Fruit fly (Drosophila melanogaster) whole organism, prepupa: ENCODE measurements around the gene MESR3.

Experiments used
- Blimp-1 ChIP-seq: fragments of 200-800 bp; sonication (Bioruptor generic); optimal IDR thresholded peaks from 3 replicates; lab custom pipeline; 2017; ENCODE audit warnings: missing biosample characterization, missing genetic modification characterization, mild to moderate bottlenecking, moderate library complexity, missing genetic modification reagents
- CG10631 ChIP-seq: fragments of 200-800 bp; sonication (Bioruptor generic); optimal IDR thresholded peaks from 2 replicates; lab custom pipeline; 2016; ENCODE audit warnings: missing biosample characterization, missing genetic modification characterization
- CG6792 ChIP-seq: fragments of 200-800 bp; sonication (Bioruptor generic); optimal IDR thresholded peaks from 3 replicates; lab custom pipeline; 2016; ENCODE audit warnings: missing biosample characterization, missing genetic modification characterization
- CG8319 ChIP-seq: fragments of 200-800 bp; sonication (Bioruptor generic); optimal IDR thresholded peaks from 3 replicates; lab custom pipeline; 2016; ENCODE audit warnings: missing biosample characterization, missing genetic modification characterization
- Eip75B ChIP-seq: fragments of 200-800 bp; sonication (Bioruptor generic); optimal IDR thresholded peaks from 3 replicates; lab custom pipeline; 2016; ENCODE audit warnings: missing biosample characterization, missing genetic modification characterization
- Met ChIP-seq: fragments of 200-800 bp; sonication (Bioruptor generic); optimal IDR thresholded peaks from 3 replicates; lab custom pipeline; 2016; ENCODE audit warnings: missing biosample characterization, missing genetic modification characterization
- OdsH ChIP-seq: fragments of 200-800 bp; sonication (Bioruptor generic); optimal IDR thresholded peaks from 3 replicates; lab custom pipeline; 2016; ENCODE audit warnings: missing biosample characterization, missing genetic modification characterization
- dac ChIP-seq: fragments of 200-800 bp; sonication (Bioruptor generic); optimal IDR thresholded peaks from 2 replicates; lab custom pipeline; 2017; ENCODE audit warnings: missing biosample characterization, mild to moderate bottlenecking, missing genetic modification characterization
- fd85E ChIP-seq: fragments of 200-800 bp; sonication (Bioruptor generic); optimal IDR thresholded peaks from 3 replicates; lab custom pipeline; 2016; ENCODE audit warnings: missing biosample characterization, missing genetic modification characterization
- vri ChIP-seq: fragments of 200-800 bp; sonication (Bioruptor generic); optimal IDR thresholded peaks from 3 replicates; lab custom pipeline; 2016; ENCODE audit warnings: missing biosample characterization, mild to moderate bottlenecking, missing genetic modification characterization

- TF ChIP-seq Met (GFP tag; lab: Kevin White, UChicago) (peak; percentile 46), CG10631 (peak; percentile 10), dac (GFP tag; lab: Kevin White, UChicago) (peak; percentile 47), vri (GFP tag; lab: Kevin White, UChicago) (no peak), CG8319 (GFP tag; lab: Kevin White, UChicago) (no peak), CG6792 (GFP tag; lab: Kevin White, UChicago) (no peak), Blimp-1 (GFP tag; lab: Kevin White, UChicago) (peak; percentile 29), Eip75B (GFP tag; lab: Kevin White, UChicago) (no peak), fd85E (no peak), OdsH (no peak)
These were observed 44.5 kb upstream of the MESR3 start for dm6 chr2L:18572428-18573136.
